Fruit fly (Drosophila melanogaster): ENCODE data around the gene up.

up gene

dm6 chrX:13624334-13625079 is 22.1 kb upstream of the up start, which contains the start of the genes CG2691 and NFAT (continued):
- TF ChIP-seq CG2199 (GFP tag; IDR thresholded peaks at IDR 0.05) (no peak; the same call in 2 of the 3 replicates), CG13894 (tag; optimal IDR thresholded peaks at IDR 0.05) (no peak), gcm2 (GFP tag; optimal IDR thresholded peaks at IDR 0.05) (no peak), pfk (GFP tag; optimal IDR thresholded peaks at IDR 0.05) (no peak), sens-2 (GFP tag; IDR thresholded peaks at IDR 0.05) (no peak), ara (GFP tag; IDR thresholded peaks at IDR 0.05) (no peak), ERR (GFP tag; optimal IDR thresholded peaks at IDR 0.05) (no peak), hbn (GFP tag; IDR thresholded peaks at IDR 0.05; ENCODE audit: partially characterized antibody) (no peak), scrt (GFP tag; optimal IDR thresholded peaks at IDR 0.05) (peak; percentile 98), CG11723 (GFP tag; optimal IDR thresholded peaks at IDR 0.05) (no peak), CHES-1-like (GFP tag; optimal IDR thresholded peaks at IDR 0.05) (no peak), ci (GFP tag; IDR thresholded peaks at IDR 0.05) (0 out of 3 replicates have a peak, but pooled peaks have one; percentile 11), CG43689 (GFP tag; IDR thresholded peaks at IDR 0.05) (no peak), jigr1 (GFP tag; IDR thresholded peaks at IDR 0.05) (no peak), Max (GFP tag; optimal IDR thresholded peaks at IDR 0.05) (peak; percentile 66), ranshi (GFP tag; IDR thresholded peaks at IDR 0.05) (no peak), slp2 (GFP tag; optimal IDR thresholded peaks at IDR 0.05) (no peak), CG1792 (GFP tag; optimal IDR thresholded peaks at IDR 0.05) (no peak), Nf-YA (GFP tag; IDR thresholded peaks at IDR 0.05) (no peak), br (optimal IDR thresholded peaks at IDR 0.05) (no peak), hb (GFP tag; IDR thresholded peaks at IDR 0.05; ENCODE audit: partially characterized antibody) (peak; percentile 69; the same call in 2 of the 3 replicates), ac (GFP tag; optimal IDR thresholded peaks at IDR 0.05) (no peak), inv (GFP tag; IDR thresholded peaks at IDR 0.05; ENCODE audit: partially characterized antibody) (peak; percentile 49; the same call in 1 of the 2 replicates), Mes4 (GFP tag; optimal IDR thresholded peaks at IDR 0.05) (no peak), onecut (GFP tag; IDR thresholded peaks at IDR 0.05) (no peak), CG17186 (GFP tag; optimal IDR thresholded peaks at IDR 0.05) (no peak), gfzf (GFP tag; optimal IDR thresholded peaks at IDR 0.05) (peak; percentile 51), CG32772 (GFP tag; IDR thresholded peaks at IDR 0.05) (no peak), CG7745 (tag; optimal IDR thresholded peaks at IDR 0.05) (no peak), seq (GFP tag; IDR thresholded peaks at IDR 0.05) (no peak), chif (GFP tag; optimal IDR thresholded peaks at IDR 0.05) (no peak), CG12071 (GFP tag; optimal IDR thresholded peaks at IDR 0.05) (no peak), tgo (GFP tag; IDR thresholded peaks at IDR 0.05) (no peak), ato (GFP tag; IDR thresholded peaks at IDR 0.05; ENCODE audit: partially characterized antibody) (peak; percentile 23; the same call in 1 of the 2 replicates), az2 (GFP tag; optimal IDR thresholded peaks at IDR 0.05) (no peak), MESR4 (GFP tag; optimal IDR thresholded peaks at IDR 0.05) (peak; percentile 78), B-H1 (GFP tag; IDR thresholded peaks at IDR 0.05) (no peak), Hmr (GFP tag; optimal IDR thresholded peaks at IDR 0.05) (peak; percentile 7), sob (GFP tag; IDR thresholded peaks at IDR 0.05) (no peak), Ravus (GFP tag; IDR thresholded peaks at IDR 0.05) (no peak), trem (tag; optimal IDR thresholded peaks at IDR 0.05) (peak; percentile 54), CG6683 (GFP tag; optimal IDR thresholded peaks at IDR 0.05) (no peak), Ets97D (GFP tag; optimal IDR thresholded peaks at IDR 0.05) (peak; percentile 41), CG11398 (GFP tag; optimal IDR thresholded peaks at IDR 0.05) (no peak), sqz (GFP tag; optimal IDR thresholded peaks at IDR 0.05) (peak; percentile 80), CG9817 (tag; optimal IDR thresholded peaks at IDR 0.05) (no peak), ase (GFP tag; IDR thresholded peaks at IDR 0.05) (no peak), croc (GFP tag; conservative IDR thresholded peaks at IDR 0.05) (no peak), ham (GFP tag; IDR thresholded peaks at IDR 0.05) (no peak), fu2 (GFP tag; optimal IDR thresholded peaks at IDR 0.05) (no peak), Spps (tag; optimal IDR thresholded peaks at IDR 0.05) (no peak)
